Fruit fly (Drosophila melanogaster) whole organism, embryonic: ENCODE data around the gene CG4596.

Experiments used
- Abd-B ChIP-seq: fragments of 200-800 bp; sonication (Bioruptor generic); optimal IDR thresholded peaks from 2 replicates; lab custom pipeline; 2018; ENCODE audit warnings: missing biosample characterization, mild to moderate bottlenecking, missing genetic modification characterization, moderate library complexity
- Asciz ChIP-seq: fragments of 200-800 bp; sonication (Bioruptor generic); optimal IDR thresholded peaks from 2 replicates; lab custom pipeline; 2017; ENCODE audit warnings: missing biosample characterization, mild to moderate bottlenecking, missing genetic modification characterization, missing genetic modification reagents
- CG10321 ChIP-seq: fragments of 200-800 bp; sonication (Bioruptor generic); IDR thresholded peaks from 2 replicates; pipeline ENCODE4 v1.3.6; 2022; ENCODE audit warnings: missing biosample characterization, missing genetic modification characterization
- CG10543 ChIP-seq: fragments of 200-800 bp; sonication (Bioruptor generic); optimal IDR thresholded peaks from 3 replicates; lab custom pipeline; 2017; ENCODE audit warnings: missing biosample characterization, mild to moderate bottlenecking, missing genetic modification characterization, moderate library complexity
- CG10979 ChIP-seq: fragments of 200-800 bp; sonication (Bioruptor generic); optimal IDR thresholded peaks from 2 replicates; lab custom pipeline; 2018; ENCODE audit warnings: missing biosample characterization, mild to moderate bottlenecking, missing genetic modification characterization, moderate library complexity
- CG12744 ChIP-seq: fragments of 200-800 bp; sonication (Bioruptor generic); optimal IDR thresholded peaks from 2 replicates; lab custom pipeline; 2016; ENCODE audit warnings: missing biosample characterization, missing genetic modification characterization
- CG12769 ChIP-seq: fragments of 200-800 bp; sonication (Bioruptor generic); optimal IDR thresholded peaks from 2 replicates; lab custom pipeline; 2019; ENCODE audit warnings: missing biosample characterization, mild to moderate bottlenecking, missing genetic modification characterization, moderate library complexity
- CG14710 ChIP-seq: fragments of 200-800 bp; sonication (Bioruptor generic); optimal IDR thresholded peaks from 3 replicates; lab custom pipeline; 2019; ENCODE audit warnings: missing biosample characterization, mild to moderate bottlenecking, missing genetic modification characterization, moderate library complexity
- CG14860 ChIP-seq: fragments of 200-800 bp; sonication (Bioruptor generic); IDR thresholded peaks from 3 replicates; pipeline ENCODE4 v1.3.6; 2022; ENCODE audit warnings: missing biosample characterization, missing genetic modification characterization; ENCODE audit not compliant: partially characterized antibody
- CG15601 ChIP-seq: fragments of 200-800 bp; sonication (Bioruptor generic); optimal IDR thresholded peaks from 3 replicates; lab custom pipeline; 2019; ENCODE audit warnings: missing biosample characterization, mild to moderate bottlenecking, missing genetic modification characterization, moderate library complexity
- CG16863 ChIP-seq: fragments of 200-800 bp; sonication (Bioruptor generic); optimal IDR thresholded peaks from 3 replicates; lab custom pipeline; 2016; ENCODE audit warnings: missing biosample characterization, missing genetic modification characterization
- CG17359 ChIP-seq: fragments of 200-800 bp; sonication (Bioruptor generic); optimal IDR thresholded peaks from 3 replicates; lab custom pipeline; 2018; ENCODE audit warnings: missing biosample characterization, mild to moderate bottlenecking, missing genetic modification characterization, moderate library complexity
- CG18262 ChIP-seq: fragments of 200-800 bp; optimal IDR thresholded peaks from 3 replicates; lab custom pipeline; 2019; ENCODE audit warnings: missing biosample characterization, mild to moderate bottlenecking, missing genetic modification characterization, moderate library complexity
- CG3281 ChIP-seq: fragments of 200-800 bp; sonication (Bioruptor generic); optimal IDR thresholded peaks from 3 replicates; lab custom pipeline; 2017; ENCODE audit warnings: missing biosample characterization, mild to moderate bottlenecking, missing genetic modification characterization
- CG4282 ChIP-seq: fragments of 200-800 bp; sonication (Bioruptor generic); optimal IDR thresholded peaks from 2 replicates; lab custom pipeline; 2016; ENCODE audit warnings: missing biosample characterization, missing genetic modification characterization
- CG4707 ChIP-seq: fragments of 200-800 bp; sonication (Bioruptor generic); optimal IDR thresholded peaks from 2 replicates; lab custom pipeline; 2018; ENCODE audit warnings: missing biosample characterization, mild to moderate bottlenecking, missing genetic modification characterization, moderate library complexity
- CG4820 ChIP-seq: fragments of 200-800 bp; sonication (Bioruptor generic); optimal IDR thresholded peaks from 3 replicates; lab custom pipeline; 2016; ENCODE audit warnings: missing biosample characterization, missing genetic modification characterization
- CG6791 ChIP-seq: fragments of 200-800 bp; sonication (Bioruptor generic); IDR thresholded peaks from 3 replicates; pipeline ENCODE4 v1.3.6; 2022; ENCODE audit warnings: missing biosample characterization, missing genetic modification characterization; ENCODE audit not compliant: partially characterized antibody
- CG8359 ChIP-seq: fragments of 200-800 bp; sonication (Bioruptor generic); optimal IDR thresholded peaks from 2 replicates; lab custom pipeline; 2017; ENCODE audit warnings: missing biosample characterization, mild to moderate bottlenecking, missing genetic modification characterization, borderline replicate concordance
- CG8388 ChIP-seq: fragments of 200-800 bp; sonication (Bioruptor generic); optimal IDR thresholded peaks from 2 replicates; lab custom pipeline; 2019; ENCODE audit warnings: missing biosample characterization, mild to moderate bottlenecking, missing genetic modification characterization, moderate library complexity
- CG9932 ChIP-seq: fragments of 200-800 bp; sonication (Bioruptor generic); IDR thresholded peaks from 2 replicates; pipeline ENCODE4 v1.3.6; 2022; ENCODE audit warnings: missing biosample characterization, missing genetic modification characterization
- CrebB ChIP-seq: fragments of 200-800 bp; sonication (Bioruptor generic); optimal IDR thresholded peaks from 3 replicates; lab custom pipeline; 2018; ENCODE audit warnings: missing biosample characterization, mild to moderate bottlenecking, missing genetic modification characterization
- D19B ChIP-seq: fragments of 200-800 bp; sonication (Bioruptor generic); optimal IDR thresholded peaks from 2 replicates; lab custom pipeline; 2017; ENCODE audit warnings: missing biosample characterization, mild to moderate bottlenecking, missing genetic modification characterization
- Ets65A ChIP-seq: fragments of 200-800 bp; sonication (Bioruptor generic); peaks from one replicate; lab custom pipeline; 2016; ENCODE audit warnings: missing biosample characterization, missing genetic modification characterization
- Fer1 ChIP-seq: fragments of 200-800 bp; sonication (Bioruptor generic); optimal IDR thresholded peaks from 2 replicates; lab custom pipeline; 2017; ENCODE audit warnings: missing biosample characterization, mild to moderate bottlenecking, missing genetic modification characterization
- Fer3 ChIP-seq: fragments of 200-800 bp; sonication (Bioruptor generic); optimal IDR thresholded peaks from 2 replicates; lab custom pipeline; 2018; ENCODE audit warnings: missing biosample characterization, mild to moderate bottlenecking, missing genetic modification characterization, moderate library complexity
- HmgZ ChIP-seq: fragments of 200-800 bp; sonication (Bioruptor generic); optimal IDR thresholded peaks from 2 replicates; lab custom pipeline; 2018; ENCODE audit warnings: missing biosample characterization, mild to moderate bottlenecking, missing genetic modification characterization
- NFAT ChIP-seq: fragments of 200-800 bp; sonication (Bioruptor generic); IDR thresholded peaks from 2 replicates; pipeline ENCODE4 v1.3.6; 2022; ENCODE audit warnings: missing biosample characterization, missing genetic modification characterization
- Nf-YA ChIP-seq: fragments of 200-800 bp; sonication (Bioruptor generic); IDR thresholded peaks from 2 replicates; pipeline ENCODE4 v1.3.6; 2022; ENCODE audit warnings: missing biosample characterization, missing genetic modification characterization
- Ravus ChIP-seq: fragments of 200-800 bp; sonication (Bioruptor generic); IDR thresholded peaks from 2 replicates; pipeline ENCODE4 v1.3.6; 2022; ENCODE audit warnings: missing biosample characterization, missing genetic modification characterization
- Sry-β ChIP-seq: fragments of 200-800 bp; sonication (Bioruptor generic); optimal IDR thresholded peaks from 2 replicates; lab custom pipeline; 2018; ENCODE audit warnings: missing biosample characterization, mild to moderate bottlenecking, missing genetic modification characterization, moderate library complexity
- Sry-δ ChIP-seq: fragments of 200-800 bp; sonication (Bioruptor generic); optimal IDR thresholded peaks from 2 replicates; lab custom pipeline; 2016; ENCODE audit warnings: missing biosample characterization, missing genetic modification characterization
- Trl ChIP-seq, 3 experiments: fragments of >200 bp in 2 of 3; fragments of 200-800 bp in 1 of 3; sonication (Bioruptor generic) in 1 of 3; optimal IDR thresholded peaks; 2 replicates in 1 of 3; 3 replicates in 2 of 3; lab custom pipeline; 2016 to 2017; ENCODE audit warnings: missing biosample characterization in 1 of 3, missing genetic modification characterization in 1 of 3
- az2 ChIP-seq: fragments of 200-800 bp; sonication (Bioruptor generic); optimal IDR thresholded peaks from 3 replicates; lab custom pipeline; 2016; ENCODE audit warnings: missing biosample characterization, missing genetic modification characterization
- bcd ChIP-seq: fragments of 200-800 bp; sonication (Bioruptor generic); optimal IDR thresholded peaks from 2 replicates; lab custom pipeline; 2017; ENCODE audit warnings: missing biosample characterization, mild to moderate bottlenecking, missing genetic modification characterization
- bsh ChIP-seq, 2 experiments: fragments of 200-800 bp; sonication (Bioruptor generic); optimal IDR thresholded peaks; 2 replicates each; lab custom pipeline; 2017 to 2018; ENCODE audit warnings: mild to moderate bottlenecking in 2 of 2, missing biosample characterization in 2 of 2, missing genetic modification characterization in 2 of 2, moderate library complexity in 1 of 2
- cato ChIP-seq: fragments of 200-800 bp; sonication (Bioruptor generic); optimal IDR thresholded peaks from 2 replicates; lab custom pipeline; 2016; ENCODE audit warnings: missing biosample characterization, missing genetic modification characterization, borderline replicate concordance
- crol ChIP-seq: fragments of 200-800 bp; sonication (Bioruptor generic); IDR thresholded peaks from 2 replicates; pipeline ENCODE4 v1.3.6; 2022; ENCODE audit warnings: missing biosample characterization, missing genetic modification characterization
- emc ChIP-seq: fragments of 200-800 bp; sonication (Bioruptor generic); optimal IDR thresholded peaks from 2 replicates; lab custom pipeline; 2016; ENCODE audit warnings: missing biosample characterization, missing genetic modification characterization
- grau ChIP-seq: fragments of 200-800 bp; optimal IDR thresholded peaks from 3 replicates; lab custom pipeline; 2019; ENCODE audit warnings: missing biosample characterization, mild to moderate bottlenecking, missing genetic modification characterization, moderate library complexity
- gsb ChIP-seq: fragments of 200-800 bp; sonication (Bioruptor generic); IDR thresholded peaks from 2 replicates; pipeline ENCODE4 v1.3.6; 2022; ENCODE audit warnings: missing biosample characterization, missing genetic modification characterization
- gsb-n ChIP-seq: fragments of 200-800 bp; sonication (Bioruptor generic); optimal IDR thresholded peaks from 3 replicates; lab custom pipeline; 2018; ENCODE audit warnings: missing biosample characterization, mild to moderate bottlenecking, missing genetic modification characterization
- mam ChIP-seq: fragments of 200-800 bp; sonication (Bioruptor generic); optimal IDR thresholded peaks from 3 replicates; lab custom pipeline; 2016; ENCODE audit warnings: missing biosample characterization, missing genetic modification characterization
- oc ChIP-seq: fragments of 200-800 bp; sonication (Bioruptor generic); optimal IDR thresholded peaks from 2 replicates; lab custom pipeline; 2018; ENCODE audit warnings: missing biosample characterization, mild to moderate bottlenecking, missing genetic modification characterization, moderate library complexity
- odd ChIP-seq: fragments of 200-800 bp; sonication (Bioruptor generic); optimal IDR thresholded peaks from 2 replicates; lab custom pipeline; 2017; ENCODE audit warnings: missing biosample characterization, mild to moderate bottlenecking, missing genetic modification characterization
- schlank ChIP-seq: fragments of 200-800 bp; sonication (Bioruptor generic); optimal IDR thresholded peaks from 2 replicates; lab custom pipeline; 2018; ENCODE audit warnings: missing biosample characterization, mild to moderate bottlenecking, missing genetic modification characterization
- usp ChIP-seq: fragments of >200 bp; optimal IDR thresholded peaks from 2 replicates; lab custom pipeline; 2017; ENCODE audit warnings: missing biosample characterization, missing genetic modification characterization
- wek ChIP-seq: fragments of 200-800 bp; sonication (Bioruptor generic); optimal IDR thresholded peaks from 3 replicates; lab custom pipeline; 2018; ENCODE audit warnings: missing biosample characterization, mild to moderate bottlenecking, missing genetic modification characterization, moderate library complexity

The CG4596 gene

DNA sequence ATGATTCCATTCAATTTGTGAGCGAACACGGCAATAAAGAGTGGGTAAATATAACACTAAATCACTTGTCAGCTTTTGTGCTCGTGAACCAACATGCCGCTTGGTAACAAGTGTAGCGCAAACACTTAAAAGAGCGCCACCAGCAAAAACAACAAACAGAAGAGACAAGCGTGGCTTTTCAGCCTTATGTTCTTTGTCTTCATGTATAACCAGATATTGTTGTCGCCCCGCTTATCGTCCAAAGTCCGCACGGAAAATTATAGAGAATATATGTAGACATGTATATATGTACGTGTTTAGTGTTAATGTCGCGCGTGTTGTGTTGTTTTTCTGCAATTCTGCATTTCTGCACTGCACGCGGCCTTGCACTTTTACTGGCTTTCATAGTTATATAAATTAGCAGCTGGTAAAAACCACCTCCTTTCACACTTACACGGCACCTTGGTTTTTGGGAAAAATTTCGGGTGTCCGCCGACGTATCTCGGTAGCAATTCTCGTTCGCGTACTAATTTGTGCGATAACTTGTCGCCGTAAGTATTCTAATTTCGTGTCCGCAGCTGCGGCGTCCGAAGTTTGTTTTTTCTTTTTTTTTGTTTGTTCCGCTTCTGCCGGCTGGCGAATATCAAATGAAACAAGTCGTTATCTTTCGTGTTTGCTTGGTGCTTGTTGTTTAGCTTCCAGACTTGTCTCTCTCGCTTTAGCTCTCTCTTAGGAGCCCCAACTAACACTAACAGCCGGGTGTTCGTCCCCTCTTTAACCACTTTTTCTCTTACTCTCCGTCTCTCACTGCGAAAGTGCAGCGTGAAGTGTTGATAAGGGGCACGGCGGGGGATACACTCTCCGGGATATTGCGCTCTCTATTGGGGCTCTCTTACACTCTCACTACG, 16.0 kb downstream of the CG4596 start (continued):
- TF ChIP-seq CG17359 = peak; percentile 39
- no peak for TF ChIP-seq Nf-YA
- TF ChIP-seq grau (tag; lab: Kevin White, UChicago) = peak; percentile 26
- peak; percentile 25 for TF ChIP-seq HmgZ (tag; lab: Kevin White, UChicago)
- no peak for TF ChIP-seq CG4282
- TF ChIP-seq CG18262 = peak; percentile 15
- peak; percentile 75 for TF ChIP-seq CG9932 (GFP tag; lab: Robert Waterston, UW)
- peak; percentile 6 for TF ChIP-seq CG12744 (GFP tag; lab: Kevin White, UChicago)
- TF ChIP-seq az2 (GFP tag; lab: Kevin White, UChicago) = no peak
- TF ChIP-seq emc (GFP tag; lab: Kevin White, UChicago) = no peak
- peak; percentile 89 for TF ChIP-seq CG12769 (tag; lab: Kevin White, UChicago)
- TF ChIP-seq CG8388 (GFP tag; lab: Kevin White, UChicago) = no peak
- TF ChIP-seq Fer3 (tag; lab: Kevin White, UChicago) = peak; percentile 50
- peak; percentile 78 for TF ChIP-seq NFAT (GFP tag; lab: Robert Waterston, UW)
- TF ChIP-seq CG4820 (GFP tag; lab: Kevin White, UChicago) = no peak
- no peak for TF ChIP-seq CG14710 (tag; lab: Kevin White, UChicago)
- no peak for TF ChIP-seq usp
- peak; percentile 42 for TF ChIP-seq CrebB (tag; lab: Kevin White, UChicago)
- TF ChIP-seq Ravus = no peak
- TF ChIP-seq Abd-B (GFP tag; lab: Kevin White, UChicago) = no peak
- TF ChIP-seq CG10979 (tag; lab: Kevin White, UChicago) = no peak
- TF ChIP-seq CG15601 (tag; lab: Kevin White, UChicago) = no peak
- TF ChIP-seq crol (GFP tag; lab: Robert Waterston, UW) = peak; percentile 98
- no peak for TF ChIP-seq CG4707 (GFP tag; lab: Kevin White, UChicago)
- TF ChIP-seq CG10543 (GFP tag; lab: Kevin White, UChicago) = peak; percentile 33
- TF ChIP-seq CG8359 (GFP tag; lab: Kevin White, UChicago) = no peak
- TF ChIP-seq Trl (optimal IDR thresholded peaks at IDR 0.05; lab: Kevin White, UChicago) = peak; percentile 96 to 97
- no peak for TF ChIP-seq Trl (GFP tag; optimal IDR thresholded peaks at IDR 0.05; lab: Kevin White, UChicago)
- TF ChIP-seq schlank (tag; lab: Kevin White, UChicago) = no peak
- no peak for TF ChIP-seq gsb (GFP tag; lab: Robert Waterston, UW)
- TF ChIP-seq CG14860 (GFP tag; lab: Robert Waterston, UW) = no peak
- TF ChIP-seq Sry-δ (GFP tag; lab: Kevin White, UChicago) = no peak
- TF ChIP-seq cato (GFP tag; lab: Kevin White, UChicago) = no peak
- no peak for TF ChIP-seq bcd (GFP tag; lab: Kevin White, UChicago)
- peak; percentile 91 for TF ChIP-seq Ets65A (GFP tag; lab: Kevin White, UChicago)
- no peak for TF ChIP-seq gsb-n (tag; lab: Kevin White, UChicago)
- TF ChIP-seq Sry-β (GFP tag; lab: Kevin White, UChicago) = no peak
- TF ChIP-seq mam (GFP tag; lab: Kevin White, UChicago) = peak; percentile 42
- peak; percentile 0 for TF ChIP-seq CG3281 (GFP tag; lab: Kevin White, UChicago)
- TF ChIP-seq Asciz (GFP tag; lab: Kevin White, UChicago) = no peak
- TF ChIP-seq oc (tag; lab: Kevin White, UChicago) = no peak
- no peak for TF ChIP-seq CG16863 (GFP tag; lab: Kevin White, UChicago)
- peak; percentile 19 for TF ChIP-seq wek (GFP tag; lab: Kevin White, UChicago)
- TF ChIP-seq D19B (GFP tag; lab: Kevin White, UChicago) = peak; percentile 44
- TF ChIP-seq CG10321 (GFP tag; lab: Robert Waterston, UW) = no peak
- no peak for TF ChIP-seq CG6791 (GFP tag; lab: Robert Waterston, UW)
- TF ChIP-seq Fer1 (GFP tag; lab: Kevin White, UChicago) = peak; percentile 48
- TF ChIP-seq odd (GFP tag; lab: Kevin White, UChicago) = no peak
- TF ChIP-seq bsh (GFP tag; optimal IDR thresholded peaks at IDR 0.05; lab: Kevin White, UChicago) = peak; percentile 4 to 82
